Worm (Caenorhabditis elegans) whole organism, mixed stage, embryonic: ENCODE data around the gene F54F7.6.

Source experiments
- M03D4.4 ChIP-seq: sonication (generic microtip); optimal IDR thresholded peaks from 2 replicates; lab custom pipeline; 2017; ENCODE audit warnings: mild to moderate bottlenecking, missing genetic modification characterization, missing compliant biosample characterization
- bed-3 ChIP-seq: fragments of 200-800 bp; sonication (Bioruptor generic); optimal IDR thresholded peaks from 3 replicates; lab custom pipeline; 2018; ENCODE audit warnings: mild to moderate bottlenecking, missing genetic modification characterization, moderate library complexity, missing compliant biosample characterization
- blmp-1 ChIP-seq: fragments of 150-350 bp; optimal IDR thresholded peaks from 2 replicates; lab custom pipeline; 2014; ENCODE audit warnings: missing biosample characterization, missing genetic modification characterization
- ceh-39 ChIP-seq: fragments of 150-350 bp; optimal IDR thresholded peaks from 2 replicates; lab custom pipeline; 2014; ENCODE audit warnings: missing biosample characterization, missing genetic modification characterization
- ceh-83 ChIP-seq: fragments of 200-800 bp; sonication (Bioruptor generic); optimal IDR thresholded peaks from 2 replicates; lab custom pipeline; 2018; ENCODE audit warnings: mild to moderate bottlenecking, missing genetic modification characterization, missing compliant biosample characterization
- ces-1 ChIP-seq: fragments of 150-350 bp; optimal IDR thresholded peaks from 2 replicates; lab custom pipeline; 2014; ENCODE audit warnings: missing biosample characterization, missing genetic modification reagents, missing genetic modification characterization
- cnd-1 ChIP-seq: fragments of 200-800 bp; sonication (Bioruptor generic); optimal IDR thresholded peaks from 2 replicates; lab custom pipeline; 2018; ENCODE audit warnings: mild to moderate bottlenecking, missing genetic modification characterization, missing compliant biosample characterization
- drap-1 ChIP-seq: fragments of 200-800 bp; sonication (Bioruptor generic); optimal IDR thresholded peaks from 3 replicates; lab custom pipeline; 2018; ENCODE audit warnings: mild to moderate bottlenecking, missing genetic modification characterization, missing compliant biosample characterization
- elt-1 ChIP-seq: sonication (generic microtip); optimal IDR thresholded peaks from 2 replicates; lab custom pipeline; 2017; ENCODE audit warnings: missing genetic modification characterization, mild to moderate bottlenecking, missing compliant biosample characterization, antibody characterized with exemption, moderate library complexity, borderline replicate concordance; ENCODE audit not compliant: insufficient read depth
- elt-3 ChIP-seq: fragments of 150-350 bp; optimal IDR thresholded peaks from 2 replicates; lab custom pipeline; 2014; ENCODE audit warnings: missing biosample characterization, missing genetic modification characterization
- ham-2 ChIP-seq: fragments of 200-800 bp; sonication (Bioruptor generic); optimal IDR thresholded peaks from 2 replicates; lab custom pipeline; 2018; ENCODE audit warnings: mild to moderate bottlenecking, missing genetic modification characterization, missing compliant biosample characterization
- hlh-1 ChIP-seq: fragments of 150-350 bp; optimal IDR thresholded peaks from 2 replicates; lab custom pipeline; 2014; ENCODE audit warnings: missing biosample characterization, missing genetic modification reagents, missing genetic modification characterization
- lin-32 ChIP-seq: fragments of 200-800 bp; sonication (Bioruptor generic); optimal IDR thresholded peaks from 2 replicates; lab custom pipeline; 2018; ENCODE audit warnings: mild to moderate bottlenecking, missing genetic modification characterization, missing compliant biosample characterization
- lsy-2 ChIP-seq: fragments of 150-350 bp; optimal IDR thresholded peaks from 2 replicates; lab custom pipeline; 2014; ENCODE audit warnings: missing biosample characterization, missing genetic modification characterization
- mab-5 ChIP-seq: fragments of 150-350 bp; optimal IDR thresholded peaks from 2 replicates; lab custom pipeline; 2014; ENCODE audit warnings: missing biosample characterization, missing genetic modification characterization
- mep-1 ChIP-seq: fragments of 150-350 bp; optimal IDR thresholded peaks from 2 replicates; lab custom pipeline; 2017; ENCODE audit warnings: missing biosample characterization, missing genetic modification reagents, missing genetic modification characterization, inconsistent platforms
- nhr-2 ChIP-seq: fragments of 150-350 bp; optimal IDR thresholded peaks from 2 replicates; lab custom pipeline; 2014; ENCODE audit warnings: missing biosample characterization, missing genetic modification characterization
- nhr-237 ChIP-seq: fragments of 150-350 bp; optimal IDR thresholded peaks from 2 replicates; lab custom pipeline; 2014; ENCODE audit warnings: missing biosample characterization, missing genetic modification characterization
- nhr-28 ChIP-seq: fragments of 150-350 bp; optimal IDR thresholded peaks from 2 replicates; lab custom pipeline; 2014; ENCODE audit warnings: missing biosample characterization, missing genetic modification characterization
- nhr-76 ChIP-seq: sonication (generic microtip); optimal IDR thresholded peaks from 2 replicates; lab custom pipeline; 2017; ENCODE audit warnings: missing biosample characterization, missing genetic modification characterization
- pha-4 ChIP-seq: fragments of 150-350 bp; optimal IDR thresholded peaks from 2 replicates; lab custom pipeline; 2018; ENCODE audit warnings: missing biosample characterization, missing genetic modification reagents, missing genetic modification characterization
- sptf-1 ChIP-seq: sonication (generic microtip); optimal IDR thresholded peaks from 2 replicates; lab custom pipeline; 2017; ENCODE audit warnings: mild to moderate bottlenecking, missing genetic modification characterization, moderate library complexity, missing compliant biosample characterization
- tbx-8 ChIP-seq: fragments of 200-800 bp; sonication (Bioruptor generic); optimal IDR thresholded peaks from 2 replicates; lab custom pipeline; 2018; ENCODE audit warnings: mild to moderate bottlenecking, missing genetic modification characterization, moderate library complexity, missing compliant biosample characterization
- unc-120 ChIP-seq: sonication (generic microtip); optimal IDR thresholded peaks from 2 replicates; lab custom pipeline; 2017; ENCODE audit warnings: missing genetic modification characterization, missing compliant biosample characterization; ENCODE audit not compliant: poor library complexity, severe bottlenecking
- unc-39 ChIP-seq: fragments of 150-350 bp; optimal IDR thresholded peaks from 2 replicates; lab custom pipeline; 2014; ENCODE audit warnings: missing biosample characterization, missing genetic modification characterization
- ztf-11 ChIP-seq: fragments of 150-350 bp; optimal IDR thresholded peaks from 2 replicates; lab custom pipeline; 2014; ENCODE audit warnings: missing biosample characterization, missing genetic modification characterization

The F54F7.6 gene

ce11 chrX:11898040-11898439, 32.9 kb downstream of the F54F7.6 start, which contains the start of gene Y62H9A.9:
Gene Y62H9A.9 (minus strand): TSS chrX:11898140.
- no peak for TF ChIP-seq nhr-28 (tag; lab: Kevin White, UChicago)
- TF ChIP-seq unc-120: no peak
- TF ChIP-seq ceh-39 (tag; lab: Kevin White, UChicago): no peak
- TF ChIP-seq, all 35 proteins: peak for 0

- TF ChIP-seq unc-39 (tag; lab: Kevin White, UChicago) (no peak), ces-1 (GFP tag; lab: Kevin White, UChicago) (peak; percentile 27), ceh-83 (GFP tag; lab: Kevin White, UChicago) (no peak), mep-1 (tag; lab: Kevin White, UChicago) (peak; percentile 15)
- TF ChIP-seq, all 35 proteins: peak for 2
These were observed 33.8 kb downstream of the F54F7.6 start for ce11 chrX:11899031-11899430.

DNA sequence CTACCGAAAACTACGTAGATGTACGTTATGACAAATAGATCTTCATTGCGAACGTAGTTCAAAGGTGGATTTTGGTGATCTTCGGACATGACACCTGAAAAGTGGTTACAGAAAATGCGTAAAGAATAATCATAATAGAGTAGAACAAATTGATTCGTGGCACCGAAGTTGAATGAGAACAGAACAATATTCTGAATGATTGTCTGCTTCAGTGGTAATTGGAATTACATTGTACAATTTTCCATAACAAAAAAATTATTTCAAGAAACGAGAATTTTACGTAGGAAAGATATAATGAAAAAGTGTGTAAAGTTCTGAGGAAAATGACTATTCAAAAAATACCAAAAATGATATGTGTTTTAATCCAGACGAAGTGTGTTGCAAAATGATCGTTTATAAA, 37.5 kb downstream of the F54F7.6 start, which contains the start of gene Y62H9A.10:
Y62H9A.10 (minus strand) TSS at position 101 of the 400 bp plus-strand sequence.
- TF ChIP-seq bed-3: no peak
- no peak for TF ChIP-seq elt-3
- no peak for TF ChIP-seq elt-1

DNA sequence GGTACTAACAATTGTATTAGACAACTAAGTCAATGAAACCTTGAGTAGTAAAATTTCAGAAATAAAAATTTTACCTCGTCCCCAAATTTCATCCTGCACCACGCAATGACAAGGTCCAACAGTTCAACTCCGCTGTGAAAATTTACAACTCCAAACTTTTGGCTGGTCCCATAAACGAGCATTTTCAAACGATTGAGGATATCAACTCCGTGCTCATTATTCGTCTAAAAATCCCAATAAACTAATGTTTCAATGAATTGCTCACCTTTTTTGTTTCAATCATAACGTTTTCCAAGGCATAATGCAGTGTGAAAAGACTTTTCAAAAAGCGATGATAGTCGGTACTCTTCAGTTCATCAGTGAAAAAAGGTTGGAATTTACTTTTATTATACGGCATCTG, 41.4 kb downstream of the F54F7.6 start:
- no peak for TF ChIP-seq mep-1 (tag; lab: Kevin White, UChicago)

DNA sequence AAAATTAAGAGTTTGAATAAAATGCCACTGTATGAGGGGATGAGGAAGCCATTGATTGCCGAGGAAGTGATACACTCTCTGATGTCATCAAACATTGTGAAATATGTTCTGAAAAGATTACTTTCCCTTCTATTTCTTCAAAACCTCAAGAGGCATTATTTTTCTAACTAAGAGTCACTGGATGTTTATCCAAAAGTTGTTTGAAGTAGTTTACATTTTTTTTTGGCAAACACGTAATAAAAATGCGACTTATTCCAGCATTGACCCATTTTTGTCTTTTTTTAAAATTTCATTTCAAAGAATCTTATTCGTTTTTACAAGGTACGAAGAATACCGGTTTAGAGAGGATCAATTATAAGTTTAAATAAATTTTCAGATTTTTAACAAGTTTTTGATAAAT, 42.1 kb downstream of the F54F7.6 start, which contains the start of gene Y62H9A.11:
Y62H9A.11 (minus strand) TSS at position 101 of the 400 bp plus-strand sequence.
- TF ChIP-seq lsy-2 (tag; lab: Kevin White, UChicago) (no peak), ceh-39 (tag; lab: Kevin White, UChicago) (no peak), nhr-2 (tag; lab: Kevin White, UChicago) (no peak), mab-5 (no peak), elt-1 (no peak), bed-3 (no peak), pha-4 (tag; lab: Kevin White, UChicago) (no peak), ceh-83 (GFP tag; lab: Kevin White, UChicago) (no peak), blmp-1 (tag; lab: Kevin White, UChicago) (no peak), ztf-11 (no peak), nhr-28 (tag; lab: Kevin White, UChicago) (no peak), lin-32 (GFP tag; lab: Kevin White, UChicago) (no peak), cnd-1 (no peak), mep-1 (tag; lab: Kevin White, UChicago) (no peak), hlh-1 (tag; lab: Kevin White, UChicago) (no peak), nhr-76 (no peak)

DNA sequence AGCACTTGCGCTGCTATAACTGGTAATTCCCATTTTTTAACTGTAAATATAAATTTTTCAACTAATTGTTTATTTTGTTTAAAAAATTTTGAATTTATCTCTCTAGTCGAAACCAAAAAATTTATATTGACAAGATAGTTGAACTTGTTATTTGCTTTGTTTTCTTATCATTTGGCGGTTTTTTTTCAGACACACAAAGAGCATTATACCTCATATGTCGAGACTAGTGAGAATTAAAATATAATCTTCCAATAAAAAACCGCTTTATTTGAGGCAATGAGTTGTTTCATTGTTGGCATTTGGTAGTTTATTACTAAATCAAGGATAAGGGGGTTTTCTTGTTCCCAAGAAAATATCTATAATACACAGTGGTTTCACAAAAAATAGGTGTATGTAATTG, 43.0 kb downstream of the F54F7.6 start:
- TF ChIP-seq nhr-237 (tag; lab: Kevin White, UChicago) (no peak), sptf-1 (tag; lab: Kevin White, UChicago) (no peak), cnd-1 (no peak), tbx-8 (no peak), ceh-39 (tag; lab: Kevin White, UChicago) (no peak), unc-39 (tag; lab: Kevin White, UChicago) (no peak), lin-32 (GFP tag; lab: Kevin White, UChicago) (no peak), unc-120 (no peak), hlh-1 (tag; lab: Kevin White, UChicago) (no peak), lsy-2 (tag; lab: Kevin White, UChicago) (no peak), nhr-76 (no peak), nhr-2 (tag; lab: Kevin White, UChicago) (no peak), ham-2 (GFP tag; lab: Kevin White, UChicago) (no peak), mab-5 (no peak), pha-4 (tag; lab: Kevin White, UChicago) (no peak), drap-1 (no peak), blmp-1 (tag; lab: Kevin White, UChicago) (no peak)
- TF ChIP-seq, all 35 proteins: peak for 0

- no peak for TF ChIP-seq bed-3
- TF ChIP-seq M03D4.4 (tag; lab: Kevin White, UChicago): no peak
- no peak for TF ChIP-seq ces-1 (GFP tag; lab: Kevin White, UChicago)
- no peak for TF ChIP-seq unc-120
These were observed 44.0 kb downstream of the F54F7.6 start for ce11 chrX:11909168-11909567.
